Worm (Caenorhabditis elegans): ENCODE measurements around the gene srh-31.

DNA sequence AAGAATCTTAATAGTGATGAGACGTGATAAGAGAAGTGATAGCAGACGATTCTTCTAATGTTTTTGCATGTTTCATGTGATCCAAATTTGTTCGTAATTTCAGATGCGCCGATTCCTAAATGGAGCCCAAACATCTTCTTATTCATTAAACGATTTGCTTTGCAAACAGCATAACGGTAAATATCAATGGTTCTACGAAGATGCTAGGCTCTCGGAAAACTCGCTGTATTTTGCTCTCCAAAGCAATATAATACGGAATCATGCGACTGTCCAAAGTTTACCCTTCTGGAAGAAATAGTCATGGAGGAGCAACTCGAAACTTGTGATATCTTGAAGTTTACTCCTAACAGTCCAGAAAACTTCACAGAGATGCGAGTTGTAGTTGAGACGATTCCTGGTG is 1.3 kb upstream of the srh-31 start, which contains the start of gene W06D12.6:
- TF ChIP-seq nhr-11 (tag; optimal IDR thresholded peaks at IDR 0.05) (no peak), ztf-4 (tag; optimal IDR thresholded peaks at IDR 0.05) (no peak), ama-1 (optimal IDR thresholded peaks at IDR 0.05) (no peak), snpc-4 (tag; optimal IDR thresholded peaks at IDR 0.05) (no peak), unc-62 (GFP tag; optimal IDR thresholded peaks at IDR 0.05) (no peak), aly-2 (tag; optimal IDR thresholded peaks at IDR 0.05) (no peak), elt-2 (tag; optimal IDR thresholded peaks at IDR 0.05) (no peak), ceh-28 (tag; optimal IDR thresholded peaks at IDR 0.05) (no peak), nhr-237 (tag; optimal IDR thresholded peaks at IDR 0.05) (no peak)
